Worm (Caenorhabditis elegans) whole organism, early embryonic: ENCODE data around the gene ttr-1.

Experiments used
- B0310.2 ChIP-seq: sonication (generic microtip); optimal IDR thresholded peaks from 2 replicates; lab custom pipeline; 2016; ENCODE audit warnings: mild to moderate bottlenecking, missing genetic modification characterization, missing compliant biosample characterization
- ama-1 ChIP-seq: fragments of 150-350 bp; optimal IDR thresholded peaks from 2 replicates; lab custom pipeline; 2014
- ceh-36 ChIP-seq: sonication (generic microtip); optimal IDR thresholded peaks from 2 replicates; lab custom pipeline; 2016; ENCODE audit warnings: missing genetic modification characterization, inconsistent platforms, missing compliant biosample characterization
- ets-7 ChIP-seq: sonication (generic microtip); optimal IDR thresholded peaks from 2 replicates; lab custom pipeline; 2016; ENCODE audit warnings: missing genotype, missing genetic modification characterization, missing compliant biosample characterization
- flt-1 ChIP-seq: fragments of 200-800 bp; sonication (Bioruptor generic); IDR thresholded peaks from 2 replicates; pipeline ENCODE4 v1.3.6; 2022; ENCODE audit warnings: missing genetic modification characterization, missing compliant biosample characterization
- hnd-1 ChIP-seq: sonication (generic microtip); optimal IDR thresholded peaks from 2 replicates; lab custom pipeline; 2016; ENCODE audit warnings: missing genetic modification characterization, missing compliant biosample characterization
- sea-1 ChIP-seq: fragments of 200-800 bp; sonication (Bioruptor generic); conservative IDR thresholded peaks from 2 replicates; pipeline ENCODE4 v1.3.6; 2022; ENCODE audit warnings: missing genetic modification characterization, missing compliant biosample characterization
- tbx-37 ChIP-seq: fragments of 200-800 bp; sonication (Bioruptor generic); conservative IDR thresholded peaks from 2 replicates; pipeline ENCODE4 v1.3.6; 2022; ENCODE audit warnings: missing genetic modification reagents, missing genetic modification characterization, missing compliant biosample characterization

ce11 chrIII:9886323-9886722, 42.6 kb upstream of the ttr-1 start:
- no peak for TF ChIP-seq hnd-1 (tag; lab: Kevin White, UChicago)
- no peak for TF ChIP-seq flt-1 (GFP tag; lab: Robert Waterston, UW)
- no peak for TF ChIP-seq ama-1 (lab: Kevin White, UChicago)
- no peak for TF ChIP-seq tbx-37
- no peak for TF ChIP-seq sea-1
- no peak for TF ChIP-seq ets-7 (tag; lab: Kevin White, UChicago)
- no peak for TF ChIP-seq ceh-36
- no peak for TF ChIP-seq B0310.2 (tag; lab: Kevin White, UChicago)
